Worm (Caenorhabditis elegans): ENCODE data around the gene clp-10.

clp-10 gene

DNA sequence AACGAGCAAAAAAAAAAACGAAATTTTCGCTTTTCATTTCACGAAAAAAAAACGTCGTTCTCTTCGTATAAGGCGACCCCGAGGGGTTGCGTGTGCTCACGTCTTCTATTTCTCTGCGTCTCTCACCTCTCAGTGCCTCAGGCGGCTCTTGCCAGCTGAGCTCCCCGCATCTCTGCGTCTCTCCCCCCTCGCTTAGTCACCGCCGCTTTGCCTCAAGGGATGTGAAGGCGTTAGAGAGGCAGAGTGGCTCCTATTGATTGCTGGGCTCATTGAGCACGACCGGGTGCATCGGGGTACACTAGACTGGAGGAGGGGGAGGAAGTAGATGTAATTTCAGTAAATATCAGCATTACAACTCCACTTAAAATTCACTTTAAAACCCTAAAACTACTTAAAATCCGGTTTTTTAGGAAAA lies 12.4 kb downstream of the clp-10 start (continued):
- TF ChIP-seq ces-1 (GFP tag; optimal IDR thresholded peaks at IDR 0.05) (peak; percentile 32), pqm-1 (tag; optimal IDR thresholded peaks at IDR 0.05) (no peak), elt-3 (tag; optimal IDR thresholded peaks at IDR 0.05) (no peak), lin-13 (GFP tag; optimal IDR thresholded peaks at IDR 0.05) (peak; percentile 30), snpc-4 (tag; optimal IDR thresholded peaks at IDR 0.05) (no peak), lir-3 (tag; optimal IDR thresholded peaks at IDR 0.05; ENCODE audit: poor library complexity) (no peak), nhr-76 (tag; optimal IDR thresholded peaks at IDR 0.05) (no peak), lsy-2 (tag; optimal IDR thresholded peaks at IDR 0.05) (peak; percentile 55 to 59), nhr-85 (tag) (no peak), nhr-77 (tag; optimal IDR thresholded peaks at IDR 0.05) (no peak), efl-1 (optimal IDR thresholded peaks at IDR 0.05) (peak; percentile 54 to 61), efl-1 (GFP tag; optimal IDR thresholded peaks at IDR 0.05 in 1 of 2) (peak; percentile 17 to 92), hlh-17 (GFP tag; optimal IDR thresholded peaks at IDR 0.05; ENCODE audit: borderline replicate concordance) (no peak), ceh-8 (GFP tag; optimal IDR thresholded peaks at IDR 0.05) (peak; percentile 26), lin-39 (tag; optimal IDR thresholded peaks at IDR 0.05) (no peak), ama-1 (optimal IDR thresholded peaks at IDR 0.05) (no peak), fkh-4 (tag; optimal IDR thresholded peaks at IDR 0.05; ENCODE audit: borderline replicate concordance) (no peak), isw-1 (GFP tag; IDR thresholded peaks at IDR 0.05) (peak; percentile 53), zip-4 (GFP tag; optimal IDR thresholded peaks at IDR 0.05) (no peak), hpl-2 (GFP tag; optimal IDR thresholded peaks at IDR 0.05) (no peak), hlh-4 (tag; optimal IDR thresholded peaks at IDR 0.05) (no peak), tbx-2 (tag; optimal IDR thresholded peaks at IDR 0.05) (peak; percentile 65), nhr-12 (tag; optimal IDR thresholded peaks at IDR 0.05) (no peak), nhr-237 (tag; optimal IDR thresholded peaks at IDR 0.05) (no peak), ceh-88 (GFP tag; IDR thresholded peaks at IDR 0.05) (no peak), C34B4.2 (tag; optimal IDR thresholded peaks at IDR 0.05) (no peak), Y116A8C.19 (tag; optimal IDR thresholded peaks at IDR 0.05; ENCODE audit: borderline replicate concordance) (no peak), alr-1 (tag; optimal IDR thresholded peaks at IDR 0.05; ENCODE audit: borderline replicate concordance) (no peak), elt-2 (tag; optimal IDR thresholded peaks at IDR 0.05) (no peak), ceh-82 (tag; optimal IDR thresholded peaks at IDR 0.05) (peak; percentile 46 to 85 (median 77)), unc-130 (tag; optimal IDR thresholded peaks at IDR 0.05) (no peak), sptf-1 (tag; optimal IDR thresholded peaks at IDR 0.05) (no peak), ets-5 (GFP tag; IDR thresholded peaks at IDR 0.05) (no peak), irx-1 (tag; optimal IDR thresholded peaks at IDR 0.05) (peak; percentile 15), nhr-20 (tag; optimal IDR thresholded peaks at IDR 0.05) (peak; percentile 84)

DNA sequence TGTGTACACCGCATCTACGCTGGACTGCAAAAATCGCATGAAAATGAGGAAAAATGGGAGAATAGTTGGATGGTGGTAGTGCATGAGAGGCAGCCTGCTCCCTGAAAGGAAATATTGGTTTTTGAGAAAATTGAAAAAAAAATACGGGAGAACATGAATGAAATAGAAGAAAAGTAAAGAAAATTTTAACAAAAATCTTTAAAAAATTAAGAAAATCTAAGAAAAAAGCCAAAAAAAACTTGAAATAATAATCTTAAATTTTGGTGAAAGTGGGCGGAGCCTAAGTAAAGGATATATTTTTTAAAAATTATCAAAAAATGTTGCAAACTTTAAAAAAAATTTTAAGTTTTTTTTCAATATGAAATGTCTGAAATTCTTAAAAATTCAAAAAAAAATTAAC lies 14.2 kb downstream of the clp-10 start, which contains the start of gene H10E21.5:
Gene H10E21.5 (minus strand): TSS at position 101 of the 400 bp plus-strand sequence.
- no peak for TF ChIP-seq nhr-237 (tag; optimal IDR thresholded peaks at IDR 0.05)
- TF ChIP-seq swsn-7 (tag; optimal IDR thresholded peaks at IDR 0.05), result no peak
- TF ChIP-seq tbx-2 (tag; optimal IDR thresholded peaks at IDR 0.05), result no peak
- TF ChIP-seq ceh-63 (GFP tag; optimal IDR thresholded peaks at IDR 0.05), result no peak
- TF ChIP-seq nhr-12 (tag; optimal IDR thresholded peaks at IDR 0.05), result no peak
- TF ChIP-seq ztf-11 (tag; optimal IDR thresholded peaks at IDR 0.05), result no peak
- TF ChIP-seq nhr-76 (tag; optimal IDR thresholded peaks at IDR 0.05), result no peak

- TF ChIP-seq sox-4 (tag; optimal IDR thresholded peaks at IDR 0.05) (no peak), ceh-88 (GFP tag; IDR thresholded peaks at IDR 0.05) (no peak), Y116A8C.19 (tag; optimal IDR thresholded peaks at IDR 0.05; ENCODE audit: borderline replicate concordance) (no peak), C04F5.9 (tag; optimal IDR thresholded peaks at IDR 0.05) (no peak), efl-1 (optimal IDR thresholded peaks at IDR 0.05) (no peak), efl-1 (GFP tag; optimal IDR thresholded peaks at IDR 0.05 in 1 of 2) (no peak), aly-2 (tag; optimal IDR thresholded peaks at IDR 0.05) (no peak), lin-35 (GFP tag; optimal IDR thresholded peaks at IDR 0.05) (no peak), nhr-76 (tag; optimal IDR thresholded peaks at IDR 0.05) (no peak), nhr-28 (tag; optimal IDR thresholded peaks at IDR 0.05) (no peak), unc-30 (tag; optimal IDR thresholded peaks at IDR 0.05) (no peak), rnt-1 (tag; optimal IDR thresholded peaks at IDR 0.05) (no peak), lin-15B (tag; optimal IDR thresholded peaks at IDR 0.05) (no peak), mdl-1 (tag; optimal IDR thresholded peaks at IDR 0.05) (no peak), nhr-12 (tag; optimal IDR thresholded peaks at IDR 0.05) (no peak), dpl-1 (GFP tag; optimal IDR thresholded peaks at IDR 0.05) (no peak), fkh-8 (tag; optimal IDR thresholded peaks at IDR 0.05) (no peak), fos-1 (tag; optimal IDR thresholded peaks at IDR 0.05) (no peak), lin-13 (GFP tag; optimal IDR thresholded peaks at IDR 0.05) (no peak)
Measured at ce11 chrIII:21276-21675, 16.7 kb downstream of the clp-10 start.

Data from whole organism, L1 larva.